Fruit fly (Drosophila melanogaster): ENCODE data around the gene CrzR.

dm6 chr3L:12290556-12290955 is 60.8 kb downstream of the CrzR start:
- no peak for TF ChIP-seq psq (optimal IDR thresholded peaks at IDR 0.05)
- TF ChIP-seq h (optimal IDR thresholded peaks at IDR 0.05), result no peak
- TF ChIP-seq ttk (optimal IDR thresholded peaks at IDR 0.05), result no peak
- no peak for TF ChIP-seq insv (optimal IDR thresholded peaks at IDR 0.05)

All from Kc167 (cell line).